Fruit fly (Drosophila melanogaster) whole organism, embryonic: ENCODE measurements around the gene CG7974.

Source experiments
- B-H1 ChIP-seq: fragments of 200-800 bp; sonication (Bioruptor generic); IDR thresholded peaks from 3 replicates; pipeline ENCODE4 v1.3.6; 2022; ENCODE audit warnings: missing biosample characterization, missing genetic modification characterization
- CG13775 ChIP-seq: fragments of 200-800 bp; sonication (Bioruptor generic); optimal IDR thresholded peaks from 3 replicates; lab custom pipeline; 2017; ENCODE audit warnings: missing biosample characterization, mild to moderate bottlenecking, missing genetic modification characterization
- CG1603 ChIP-seq: fragments of 200-800 bp; sonication (Bioruptor generic); optimal IDR thresholded peaks from 2 replicates; lab custom pipeline; 2019; ENCODE audit warnings: missing biosample characterization, mild to moderate bottlenecking, missing genetic modification characterization, moderate library complexity
- CTCF ChIP-seq: fragments of 200-800 bp; sonication (Bioruptor generic); optimal IDR thresholded peaks from 2 replicates; lab custom pipeline; 2017; ENCODE audit warnings: missing biosample characterization, mild to moderate bottlenecking, missing genetic modification characterization, moderate library complexity
- Deaf1 ChIP-seq: fragments of 200-800 bp; optimal IDR thresholded peaks from 3 replicates; lab custom pipeline; 2019; ENCODE audit warnings: missing biosample characterization, mild to moderate bottlenecking, missing genetic modification characterization, moderate library complexity
- Fer3 ChIP-seq: fragments of 200-800 bp; sonication (Bioruptor generic); optimal IDR thresholded peaks from 2 replicates; lab custom pipeline; 2018; ENCODE audit warnings: missing biosample characterization, mild to moderate bottlenecking, missing genetic modification characterization, moderate library complexity
- Opbp ChIP-seq: fragments of 200-800 bp; sonication (Bioruptor generic); IDR thresholded peaks from 3 replicates; pipeline ENCODE4 v1.3.6; 2022; ENCODE audit warnings: missing biosample characterization, missing genetic modification characterization; ENCODE audit not compliant: partially characterized antibody
- aop ChIP-seq: fragments of 200-800 bp; sonication (Bioruptor generic); IDR thresholded peaks from 2 replicates; pipeline ENCODE4 v1.3.6; 2022; ENCODE audit warnings: missing biosample characterization, missing genetic modification characterization
- ap ChIP-seq: fragments of 200-800 bp; sonication (Bioruptor generic); IDR thresholded peaks from 2 replicates; pipeline ENCODE4 v1.3.6; 2022; ENCODE audit warnings: missing biosample characterization, missing genetic modification characterization
- cato ChIP-seq: fragments of 200-800 bp; sonication (Bioruptor generic); optimal IDR thresholded peaks from 2 replicates; lab custom pipeline; 2016; ENCODE audit warnings: missing biosample characterization, missing genetic modification characterization, borderline replicate concordance
- fu2 ChIP-seq: fragments of 200-800 bp; sonication (Bioruptor generic); optimal IDR thresholded peaks from 2 replicates; lab custom pipeline; 2016; ENCODE audit warnings: missing biosample characterization, missing genetic modification characterization
- gce ChIP-seq: fragments of 200-800 bp; sonication (Bioruptor generic); IDR thresholded peaks from 3 replicates; pipeline ENCODE4 v1.3.6; 2022; ENCODE audit warnings: missing biosample characterization, missing genetic modification characterization
- jing ChIP-seq: fragments of 200-800 bp; sonication (Bioruptor generic); optimal IDR thresholded peaks from 2 replicates; lab custom pipeline; 2018; ENCODE audit warnings: missing biosample characterization, mild to moderate bottlenecking, missing genetic modification characterization

DNA sequence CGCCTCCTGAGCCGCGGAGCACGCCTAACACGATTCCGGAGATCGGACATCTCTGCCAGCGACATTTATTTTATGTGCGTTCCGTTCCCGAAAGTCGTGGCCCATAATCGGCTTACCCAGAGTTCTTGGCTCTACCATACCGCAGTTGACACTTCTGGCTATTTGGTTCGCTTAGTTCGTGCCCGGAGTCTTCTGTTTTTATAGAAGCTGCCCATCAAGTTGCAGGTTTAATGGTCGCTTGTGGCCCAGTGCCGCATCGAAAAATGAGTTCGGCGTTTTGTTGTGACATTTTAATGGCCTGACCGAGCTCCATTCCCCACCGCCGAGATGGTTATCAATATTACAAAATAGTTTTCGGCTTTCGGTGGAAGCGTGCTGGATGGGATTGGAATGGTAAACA, 11.3 kb downstream of the CG7974 start:
- no peak for TF ChIP-seq CTCF (GFP tag; lab: Kevin White, UChicago)
- TF ChIP-seq aop: no peak
- TF ChIP-seq ap (GFP tag; lab: Robert Waterston, UW): no peak
- TF ChIP-seq CG1603 (tag; lab: Kevin White, UChicago): no peak
- no peak for TF ChIP-seq fu2 (GFP tag; lab: Kevin White, UChicago)
- no peak for TF ChIP-seq jing
- no peak for TF ChIP-seq Opbp (GFP tag; lab: Robert Waterston, UW)
- no peak for TF ChIP-seq Deaf1 (tag; lab: Kevin White, UChicago)
- no peak for TF ChIP-seq cato (GFP tag; lab: Kevin White, UChicago)
- no peak for TF ChIP-seq gce (GFP tag; lab: Robert Waterston, UW)
- no peak for TF ChIP-seq B-H1 (GFP tag; lab: Robert Waterston, UW)
- no peak for TF ChIP-seq CG13775 (GFP tag; lab: Kevin White, UChicago)
- no peak for TF ChIP-seq Fer3 (tag; lab: Kevin White, UChicago)
